Worm (Caenorhabditis elegans): ENCODE data around the gene R11G11.16.

R11G11.16 gene

DNA sequence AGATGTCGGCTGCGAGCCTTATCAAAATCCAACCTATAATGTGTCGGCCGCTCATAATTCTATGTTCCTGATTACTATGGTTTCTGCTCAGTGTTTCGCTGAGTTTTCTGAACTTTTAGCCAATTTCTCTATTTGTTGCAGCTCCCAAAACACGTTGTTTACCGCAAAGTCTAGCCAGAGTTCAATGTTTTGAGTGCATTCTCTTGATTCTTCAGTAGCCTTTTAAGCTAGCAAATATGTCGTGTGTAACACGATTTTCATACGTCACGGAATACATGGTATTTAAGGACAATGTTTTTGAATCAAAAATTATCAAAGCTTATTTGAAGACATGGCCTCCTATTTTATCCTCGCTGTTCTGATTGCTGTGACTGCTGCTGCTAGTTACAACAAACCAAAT is 19.7 kb downstream of the R11G11.16 start, which contains the start of gene srlf-19:
Gene srlf-19 (plus strand): TSS at position 301 of the 400 bp plus-strand sequence.
- TF ChIP-seq nhr-12 (tag; optimal IDR thresholded peaks at IDR 0.05) (no peak), unc-55 (GFP tag; optimal IDR thresholded peaks at IDR 0.05) (no peak), ama-1 (optimal IDR thresholded peaks at IDR 0.05) (no peak), nhr-11 (tag; optimal IDR thresholded peaks at IDR 0.05) (no peak), lsy-2 (tag; optimal IDR thresholded peaks at IDR 0.05) (no peak), mbf-1 (tag; optimal IDR thresholded peaks at IDR 0.05) (no peak), Y55F3AM.14 (GFP tag; optimal IDR thresholded peaks at IDR 0.05) (no peak), peb-1 (tag; optimal IDR thresholded peaks at IDR 0.05) (no peak), crh-2 (tag; optimal IDR thresholded peaks at IDR 0.05) (no peak), alr-1 (tag; optimal IDR thresholded peaks at IDR 0.05) (no peak), ceh-16 (tag; optimal IDR thresholded peaks at IDR 0.05) (no peak), blmp-1 (tag; optimal IDR thresholded peaks at IDR 0.05; ENCODE audit: insufficient read depth) (no peak), lin-13 (GFP tag; optimal IDR thresholded peaks at IDR 0.05) (no peak), ceh-82 (tag; optimal IDR thresholded peaks at IDR 0.05) (no peak), unc-62 (GFP tag; optimal IDR thresholded peaks at IDR 0.05) (no peak)

DNA sequence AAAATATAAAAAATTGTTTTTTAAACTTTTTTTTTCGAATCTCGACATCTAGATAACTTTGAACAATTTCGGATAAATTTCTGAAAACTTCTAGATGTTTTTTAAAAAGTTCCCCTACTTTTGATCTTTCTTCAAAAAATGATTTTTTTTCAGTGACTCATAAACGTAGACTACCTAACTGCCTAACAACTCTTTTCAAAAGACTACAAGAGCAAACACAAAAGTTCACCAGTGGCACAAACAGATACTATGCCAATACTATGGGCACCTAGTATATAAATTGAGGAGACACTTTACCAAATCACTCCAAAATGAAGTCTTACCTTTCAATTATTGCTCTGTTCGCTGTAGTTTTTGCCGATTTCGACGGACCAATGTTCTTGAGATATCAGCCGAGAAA is 21.2 kb downstream of the R11G11.16 start, which contains the start of gene srlf-35:
Gene srlf-35 (plus strand): TSS at position 301 of the 400 bp plus-strand sequence.
- TF ChIP-seq unc-39 (tag; optimal IDR thresholded peaks at IDR 0.05) (no peak), skn-1 (tag; optimal IDR thresholded peaks at IDR 0.05) (no peak), ztf-11 (tag; optimal IDR thresholded peaks at IDR 0.05) (no peak), sma-3 (GFP tag; optimal IDR thresholded peaks at IDR 0.05) (no peak)

DNA sequence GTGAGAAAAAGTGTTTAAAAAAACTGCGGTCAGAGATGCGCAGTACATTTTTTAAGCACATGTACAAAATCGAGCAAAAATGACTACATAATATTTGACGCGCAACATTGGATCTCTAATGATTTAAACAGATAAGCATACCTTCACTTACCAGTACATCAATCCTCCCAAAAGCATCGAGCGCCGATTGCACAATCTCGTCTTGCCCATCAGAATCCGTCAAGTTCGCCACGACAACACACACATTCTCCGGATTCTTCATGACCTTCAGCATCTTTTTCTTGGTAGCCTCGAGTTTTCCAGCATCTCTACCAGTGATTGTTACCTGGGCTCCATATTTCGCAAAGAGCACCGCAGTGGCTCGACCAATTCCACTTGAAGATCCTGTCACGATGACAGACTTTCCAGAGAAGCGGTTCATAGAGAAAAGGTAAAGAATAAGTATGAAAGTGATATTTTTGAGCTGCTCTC is 22.1 kb downstream of the R11G11.16 start, which contains the start of gene T01G6.10:
Gene T01G6.10 (minus strand): TSS at position 421 of the 471 bp plus-strand sequence.
- TF ChIP-seq ZK546.5 (tag; optimal IDR thresholded peaks at IDR 0.05), result no peak
- TF ChIP-seq nhr-10 (tag; optimal IDR thresholded peaks at IDR 0.05), result no peak
- no peak for TF ChIP-seq aly-2 (tag; optimal IDR thresholded peaks at IDR 0.05)
- no peak for TF ChIP-seq dmd-4 (tag; optimal IDR thresholded peaks at IDR 0.05)
- no peak for TF ChIP-seq F13H6.1 (tag; optimal IDR thresholded peaks at IDR 0.05)
- TF ChIP-seq R02D3.7 (tag; optimal IDR thresholded peaks at IDR 0.05), result no peak

ce11 chrV:501230-501629 is 23.7 kb downstream of the R11G11.16 start, which contains the start of gene str-256:
str-256 (minus strand) TSS chrV:501330.
- TF ChIP-seq lin-11 (tag; optimal IDR thresholded peaks at IDR 0.05), result no peak
- TF ChIP-seq unc-39 (tag; optimal IDR thresholded peaks at IDR 0.05), result no peak
- TF ChIP-seq alr-1 (tag; optimal IDR thresholded peaks at IDR 0.05), result no peak

- no peak for TF ChIP-seq nhr-6 (tag; optimal IDR thresholded peaks at IDR 0.05)
- TF ChIP-seq unc-62 (GFP tag; optimal IDR thresholded peaks at IDR 0.05), result no peak
- no peak for TF ChIP-seq lsy-2 (tag; optimal IDR thresholded peaks at IDR 0.05)
- TF ChIP-seq elt-1 (tag; optimal IDR thresholded peaks at IDR 0.05), result no peak
- no peak for TF ChIP-seq unc-55 (GFP tag; optimal IDR thresholded peaks at IDR 0.05)
- no peak for TF ChIP-seq mbf-1 (tag; optimal IDR thresholded peaks at IDR 0.05)
Observed at ce11 chrV:500535-500934, 24.4 kb downstream of the R11G11.16 start.

ce11 chrV:497399-497798 is 27.5 kb downstream of the R11G11.16 start, which contains the start of gene T01G6.1:
T01G6.1 (plus strand) TSS chrV:497699.
- TF ChIP-seq nhr-12 (tag; optimal IDR thresholded peaks at IDR 0.05), result no peak
- TF ChIP-seq elt-3 (tag; optimal IDR thresholded peaks at IDR 0.05), result no peak
- no peak for TF ChIP-seq nhr-25 (tag; optimal IDR thresholded peaks at IDR 0.05)
- no peak for TF ChIP-seq egl-27 (tag; optimal IDR thresholded peaks at IDR 0.05)
- no peak for TF ChIP-seq dmd-4 (tag; optimal IDR thresholded peaks at IDR 0.05)
- TF ChIP-seq ceh-82 (tag; optimal IDR thresholded peaks at IDR 0.05), result no peak
- TF ChIP-seq C34F6.9 (tag; optimal IDR thresholded peaks at IDR 0.05), result no peak
- no peak for TF ChIP-seq mbf-1 (tag; optimal IDR thresholded peaks at IDR 0.05)
- no peak for TF ChIP-seq R02D3.7 (tag; optimal IDR thresholded peaks at IDR 0.05)
- TF ChIP-seq ztf-1 (GFP tag; conservative IDR thresholded peaks at IDR 0.05), result no peak
- TF ChIP-seq ama-1 (optimal IDR thresholded peaks at IDR 0.05), result no peak
- TF ChIP-seq lin-11 (tag; optimal IDR thresholded peaks at IDR 0.05), result no peak

All from whole organism, L2 larva.